Worm (Caenorhabditis elegans): ENCODE data around the gene Y55D5A.4.

Gene Y55D5A.4

DNA sequence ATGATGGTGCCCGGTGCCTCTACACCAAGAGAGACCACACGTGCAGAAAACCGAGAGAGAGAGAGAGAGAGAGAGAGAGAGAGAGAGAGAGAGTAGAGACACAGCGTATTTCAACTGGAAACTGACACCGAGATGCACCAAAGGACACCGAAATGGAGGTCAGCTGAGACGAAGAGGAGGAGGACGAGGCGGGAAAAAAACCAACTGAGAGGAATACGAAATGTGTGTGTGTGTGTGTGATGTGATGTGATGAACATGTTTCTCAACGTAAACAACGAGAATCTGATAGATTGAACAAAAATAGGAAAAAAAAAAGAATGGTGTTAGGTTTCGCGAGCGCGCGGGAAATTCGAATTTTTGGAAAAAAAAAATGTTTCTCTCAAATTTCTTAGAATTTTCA lies 47.5 kb upstream of the Y55D5A.4 start (continued):
- peak; percentile 82 for TF ChIP-seq nhr-71 (tag; optimal IDR thresholded peaks at IDR 0.05)
- TF ChIP-seq unc-86 (tag; optimal IDR thresholded peaks at IDR 0.05) = peak; percentile 52
- peak; percentile 28 for TF ChIP-seq mep-1 (tag; optimal IDR thresholded peaks at IDR 0.05)
- TF ChIP-seq tlp-1 (tag; optimal IDR thresholded peaks at IDR 0.05) = no peak
- TF ChIP-seq nhr-237 (tag; optimal IDR thresholded peaks at IDR 0.05) = no peak
- TF ChIP-seq zip-4 (GFP tag; optimal IDR thresholded peaks at IDR 0.05) = no peak
- peak; percentile 29 for TF ChIP-seq elt-2 (tag; optimal IDR thresholded peaks at IDR 0.05)
- no peak for TF ChIP-seq egl-27 (tag; optimal IDR thresholded peaks at IDR 0.05)
- TF ChIP-seq zag-1 (tag; optimal IDR thresholded peaks at IDR 0.05) = no peak
- no peak for TF ChIP-seq hlh-17 (GFP tag; optimal IDR thresholded peaks at IDR 0.05; ENCODE audit: borderline replicate concordance)
- TF ChIP-seq lin-14 (GFP tag; optimal IDR thresholded peaks at IDR 0.05) = peak; percentile 92
- TF ChIP-seq blmp-1 (tag; optimal IDR thresholded peaks at IDR 0.05) = no peak
- no peak for TF ChIP-seq Y116A8C.19 (tag; optimal IDR thresholded peaks at IDR 0.05; ENCODE audit: borderline replicate concordance)
- no peak for TF ChIP-seq F16B12.6 (tag; optimal IDR thresholded peaks at IDR 0.05)
- TF ChIP-seq lin-39 (tag; optimal IDR thresholded peaks at IDR 0.05) = no peak
- no peak for TF ChIP-seq ztf-4 (tag; optimal IDR thresholded peaks at IDR 0.05)
- TF ChIP-seq C04F5.9 (tag; optimal IDR thresholded peaks at IDR 0.05) = no peak
- peak; percentile 63 to 70 for TF ChIP-seq efl-1 (optimal IDR thresholded peaks at IDR 0.05)
- peak; percentile 75 to 92 for TF ChIP-seq efl-1 (GFP tag; optimal IDR thresholded peaks at IDR 0.05 in 1 of 2)
- TF ChIP-seq snpc-4 (tag; optimal IDR thresholded peaks at IDR 0.05) = peak; percentile 11
- TF ChIP-seq xbp-1 (tag; optimal IDR thresholded peaks at IDR 0.05) = peak; percentile 42
- no peak for TF ChIP-seq vab-15 (tag; optimal IDR thresholded peaks at IDR 0.05)
- TF ChIP-seq pqm-1 (tag; optimal IDR thresholded peaks at IDR 0.05) = no peak
- no peak for TF ChIP-seq skn-1 (tag; optimal IDR thresholded peaks at IDR 0.05)
- TF ChIP-seq nhr-85 (tag) = peak; percentile 94
- no peak for TF ChIP-seq hpl-2 (GFP tag; optimal IDR thresholded peaks at IDR 0.05)
- TF ChIP-seq mef-2 (tag; optimal IDR thresholded peaks at IDR 0.05) = no peak
- TF ChIP-seq hlh-4 (tag; optimal IDR thresholded peaks at IDR 0.05) = no peak
- no peak for TF ChIP-seq lir-3 (tag; optimal IDR thresholded peaks at IDR 0.05; ENCODE audit: poor library complexity)
- TF ChIP-seq pag-3 (tag; optimal IDR thresholded peaks at IDR 0.05; ENCODE audit: borderline replicate concordance, insufficient read depth) = no peak
- TF ChIP-seq ets-5 (GFP tag; IDR thresholded peaks at IDR 0.05) = no peak
- TF ChIP-seq C16A3.4 (tag; optimal IDR thresholded peaks at IDR 0.05) = peak; percentile 60
- TF ChIP-seq fos-1 (tag; optimal IDR thresholded peaks at IDR 0.05) = peak; percentile 16
- no peak for TF ChIP-seq nhr-77 (tag; optimal IDR thresholded peaks at IDR 0.05)
- TF ChIP-seq elt-3 (tag; optimal IDR thresholded peaks at IDR 0.05) = no peak
- peak; percentile 50 for TF ChIP-seq tbx-2 (tag; optimal IDR thresholded peaks at IDR 0.05)
- no peak for TF ChIP-seq nhr-11 (tag; optimal IDR thresholded peaks at IDR 0.05)
- peak; percentile 80 for TF ChIP-seq snu-23 (GFP tag; optimal IDR thresholded peaks at IDR 0.05)
- TF ChIP-seq egl-13 (tag; optimal IDR thresholded peaks at IDR 0.05) = peak; percentile 42
- no peak for TF ChIP-seq nhr-12 (tag; optimal IDR thresholded peaks at IDR 0.05)

DNA sequence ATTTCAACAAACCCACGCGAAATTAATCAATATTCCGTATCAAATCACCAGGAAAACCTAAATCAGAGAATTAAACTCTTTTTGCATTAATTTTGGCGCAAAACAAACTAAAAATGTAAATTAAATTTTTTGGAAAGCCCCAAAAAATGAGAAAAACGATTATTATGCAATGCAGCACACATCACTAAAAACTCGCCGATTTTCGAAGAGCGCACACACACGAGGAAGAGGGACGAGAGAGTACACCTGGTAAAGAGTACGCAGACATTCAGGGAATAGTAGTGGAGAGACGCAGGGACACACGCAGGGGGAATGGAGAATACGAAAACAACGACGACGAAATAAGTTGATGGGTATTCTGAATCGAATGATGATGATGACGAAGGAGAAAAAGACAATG lies 46.1 kb upstream of the Y55D5A.4 start:
- no peak for TF ChIP-seq mab-9 (GFP tag; IDR thresholded peaks at IDR 0.05)
- no peak for TF ChIP-seq C04F5.9 (tag; optimal IDR thresholded peaks at IDR 0.05)
- TF ChIP-seq vab-15 (tag; optimal IDR thresholded peaks at IDR 0.05) = no peak
- TF ChIP-seq ztf-4 (tag; optimal IDR thresholded peaks at IDR 0.05) = no peak
- TF ChIP-seq alr-1 (tag; optimal IDR thresholded peaks at IDR 0.05; ENCODE audit: borderline replicate concordance) = no peak
- no peak for TF ChIP-seq snpc-4 (tag; optimal IDR thresholded peaks at IDR 0.05)
- TF ChIP-seq nhr-71 (tag; optimal IDR thresholded peaks at IDR 0.05) = peak; percentile 78
- TF ChIP-seq grh-1 (GFP tag; IDR thresholded peaks at IDR 0.05) = no peak
- no peak for TF ChIP-seq zag-1 (tag; optimal IDR thresholded peaks at IDR 0.05)
- TF ChIP-seq unc-30 (tag; optimal IDR thresholded peaks at IDR 0.05) = no peak
- peak; percentile 68 for TF ChIP-seq skn-1 (tag; optimal IDR thresholded peaks at IDR 0.05)
- TF ChIP-seq mef-2 (tag; optimal IDR thresholded peaks at IDR 0.05) = no peak
- no peak for TF ChIP-seq ztf-11 (tag; optimal IDR thresholded peaks at IDR 0.05)
- no peak for TF ChIP-seq hlh-17 (GFP tag; optimal IDR thresholded peaks at IDR 0.05; ENCODE audit: borderline replicate concordance)
- TF ChIP-seq mep-1 (tag; optimal IDR thresholded peaks at IDR 0.05) = peak; percentile 72
- peak; percentile 82 for TF ChIP-seq lin-14 (GFP tag; optimal IDR thresholded peaks at IDR 0.05)
- TF ChIP-seq tlp-1 (tag; optimal IDR thresholded peaks at IDR 0.05) = no peak
- peak; percentile 8 for TF ChIP-seq jun-1 (tag; optimal IDR thresholded peaks at IDR 0.05)
- TF ChIP-seq lir-3 (tag; optimal IDR thresholded peaks at IDR 0.05; ENCODE audit: poor library complexity) = no peak
- no peak for TF ChIP-seq nhr-76 (tag; optimal IDR thresholded peaks at IDR 0.05)
- TF ChIP-seq pqm-1 (tag; optimal IDR thresholded peaks at IDR 0.05) = no peak
- peak; percentile 55 for TF ChIP-seq nhr-47 (tag; optimal IDR thresholded peaks at IDR 0.05)
- TF ChIP-seq lin-15B (tag; optimal IDR thresholded peaks at IDR 0.05) = no peak
- peak; percentile 32 for TF ChIP-seq tbx-2 (tag; optimal IDR thresholded peaks at IDR 0.05)
- TF ChIP-seq fos-1 (tag; optimal IDR thresholded peaks at IDR 0.05) = no peak
- no peak for TF ChIP-seq pax-3 (tag; optimal IDR thresholded peaks at IDR 0.05)
- TF ChIP-seq ceh-8 (GFP tag; optimal IDR thresholded peaks at IDR 0.05) = no peak
- no peak for TF ChIP-seq hpl-2 (GFP tag; optimal IDR thresholded peaks at IDR 0.05)

All from whole organism, L1 larva.